Worm (Caenorhabditis elegans) whole organism, L4 larva: ENCODE results near the gene rgs-5.

Source experiments
- F44E2.7 ChIP-seq: fragments of 200-800 bp; sonication (Bioruptor generic); IDR thresholded peaks from 2 replicates; pipeline ENCODE4 v2.1.2; 2022; ENCODE audit warnings: missing genetic modification characterization, missing compliant biosample characterization
- Y48G9A.11 ChIP-seq: fragments of 200-800 bp; sonication (Bioruptor generic); IDR thresholded peaks from 2 replicates; pipeline ENCODE4 v1.3.6; 2022; ENCODE audit warnings: missing genetic modification reagents, missing genetic modification characterization, missing compliant biosample characterization
- Y75B8A.6 ChIP-seq: fragments of 200-800 bp; sonication (Bioruptor generic); IDR thresholded peaks from 2 replicates; pipeline ENCODE4 v1.3.6; 2022; ENCODE audit warnings: missing genetic modification reagents, missing genetic modification characterization, missing compliant biosample characterization
- ama-1 ChIP-seq: fragments of 150-350 bp; optimal IDR thresholded peaks from 2 replicates; lab custom pipeline; 2014; ENCODE audit warnings: inconsistent platforms, mixed read lengths
- arid-1 ChIP-seq: fragments of 200-800 bp; sonication (Bioruptor generic); conservative IDR thresholded peaks from 2 replicates; pipeline ENCODE4 v1.3.6; 2022; ENCODE audit warnings: missing genetic modification reagents, missing genetic modification characterization, missing compliant biosample characterization
- ceh-44 ChIP-seq: fragments of 200-800 bp; sonication (Bioruptor generic); IDR thresholded peaks from 2 replicates; pipeline ENCODE4 v1.3.6; 2022; ENCODE audit warnings: missing genetic modification reagents, missing genetic modification characterization, missing compliant biosample characterization
- ceh-82 ChIP-seq: sonication (generic microtip); optimal IDR thresholded peaks from 2 replicates; lab custom pipeline; 2017; ENCODE audit warnings: missing biosample characterization, missing genetic modification characterization
- cey-2 ChIP-seq: sonication (generic microtip); optimal IDR thresholded peaks from 3 replicates; lab custom pipeline; 2017; ENCODE audit warnings: missing genetic modification characterization, mild to moderate bottlenecking, missing compliant biosample characterization, antibody characterized with exemption, borderline replicate concordance; ENCODE audit not compliant: insufficient read depth
- ctbp-1 ChIP-seq: fragments of 200-800 bp; sonication (Bioruptor generic); IDR thresholded peaks from 2 replicates; pipeline ENCODE4 v1.3.6; 2022; ENCODE audit warnings: missing genetic modification reagents, missing genetic modification characterization, missing compliant biosample characterization
- daf-12 ChIP-seq: fragments of 150-350 bp; optimal IDR thresholded peaks from 2 replicates; lab custom pipeline; 2014; ENCODE audit warnings: missing biosample characterization, missing genetic modification reagents, missing genetic modification characterization
- daf-16 ChIP-seq, 3 experiments: sonication (generic microtip); optimal IDR thresholded peaks; 2 replicates each; lab custom pipeline; 2016 to 2017; ENCODE audit warnings: missing genetic modification characterization in 3 of 3, missing genetic modification reagents in 3 of 3, mild to moderate bottlenecking in 2 of 3, missing compliant biosample characterization in 2 of 3, missing biosample characterization in 1 of 3, moderate library complexity in 1 of 3
- daf-8 ChIP-seq: fragments of 200-800 bp; sonication (Bioruptor generic); IDR thresholded peaks from 2 replicates; pipeline ENCODE4 v1.3.6; 2022; ENCODE audit warnings: missing genetic modification characterization, missing compliant biosample characterization
- fkh-10 ChIP-seq: fragments of 150-350 bp; optimal IDR thresholded peaks from 2 replicates; lab custom pipeline; 2014; ENCODE audit warnings: missing biosample characterization, missing genetic modification reagents, missing genetic modification characterization
- fos-1 ChIP-seq: fragments of 150-350 bp; optimal IDR thresholded peaks from 2 replicates; lab custom pipeline; 2014; ENCODE audit warnings: missing biosample characterization, missing genetic modification characterization
- gei-8 ChIP-seq: fragments of 200-800 bp; sonication (Bioruptor generic); optimal IDR thresholded peaks from 2 replicates; lab custom pipeline; 2018; ENCODE audit warnings: mild to moderate bottlenecking, missing genetic modification characterization, missing compliant biosample characterization
- hlh-11 ChIP-seq: fragments of 200-800 bp; sonication (Bioruptor generic); optimal IDR thresholded peaks from 2 replicates; lab custom pipeline; 2018; ENCODE audit warnings: mild to moderate bottlenecking, missing genetic modification characterization, missing compliant biosample characterization
- hlh-30 ChIP-seq: sonication (generic microtip); optimal IDR thresholded peaks from 2 replicates; lab custom pipeline; 2017; ENCODE audit warnings: antibody characterized with exemption, mild to moderate bottlenecking, missing genetic modification characterization, missing compliant biosample characterization; ENCODE audit not compliant: insufficient read depth
- lin-1 ChIP-seq: fragments of 200-800 bp; sonication (Bioruptor generic); IDR thresholded peaks from 2 replicates; pipeline ENCODE4 v1.3.6; 2022; ENCODE audit warnings: missing genetic modification reagents, missing genetic modification characterization, missing compliant biosample characterization
- lin-29 ChIP-seq: fragments of 200-800 bp; sonication (Bioruptor generic); IDR thresholded peaks from 2 replicates; pipeline ENCODE4 v1.3.6; 2022; ENCODE audit warnings: missing genetic modification reagents, missing genetic modification characterization, missing compliant biosample characterization
- lin-38 ChIP-seq: fragments of 200-800 bp; sonication (Bioruptor generic); IDR thresholded peaks from 2 replicates; pipeline ENCODE4 v1.3.6; 2022; ENCODE audit warnings: missing genetic modification reagents, missing genetic modification characterization, missing compliant biosample characterization
- madf-5 ChIP-seq, 2 experiments: fragments of 200-800 bp; sonication (Bioruptor generic); IDR thresholded peaks; 2 replicates each; pipeline ENCODE4 v1.3.6; 2022; ENCODE audit warnings: missing compliant biosample characterization in 2 of 2, missing genetic modification characterization in 2 of 2
- madf-9 ChIP-seq: fragments of 200-800 bp; sonication (Bioruptor generic); conservative IDR thresholded peaks from 2 replicates; pipeline ENCODE4 v1.3.6; 2022; ENCODE audit warnings: missing genetic modification reagents, missing genetic modification characterization, missing compliant biosample characterization
- mep-1 ChIP-seq: fragments of 150-350 bp; sonication (generic microtip); optimal IDR thresholded peaks from 3 replicates; lab custom pipeline; 2014; ENCODE audit warnings: missing biosample characterization, missing genetic modification characterization
- nhr-11 ChIP-seq: fragments of 150-350 bp; optimal IDR thresholded peaks from 2 replicates; lab custom pipeline; 2014; ENCODE audit warnings: missing biosample characterization, missing genetic modification characterization
- nhr-111 ChIP-seq: fragments of 200-800 bp; sonication (Bioruptor generic); optimal IDR thresholded peaks from 2 replicates; lab custom pipeline; 2018; ENCODE audit warnings: mild to moderate bottlenecking, missing genetic modification characterization, missing compliant biosample characterization
- php-3 ChIP-seq: fragments of 200-800 bp; sonication (Bioruptor generic); IDR thresholded peaks from 2 replicates; pipeline ENCODE4 v1.3.6; 2022; ENCODE audit warnings: missing genetic modification reagents, missing genetic modification characterization, missing compliant biosample characterization
- rbr-2 ChIP-seq: sonication (generic microtip); optimal IDR thresholded peaks from 2 replicates; lab custom pipeline; 2016; ENCODE audit warnings: missing genotype, missing genetic modification characterization, missing compliant biosample characterization
- saeg-2 ChIP-seq: fragments of 200-800 bp; sonication (Bioruptor generic); IDR thresholded peaks from 2 replicates; pipeline ENCODE4 v1.3.6; 2022; ENCODE audit warnings: missing genetic modification reagents, missing genetic modification characterization, missing compliant biosample characterization
- set-16 ChIP-seq: fragments of 200-800 bp; sonication (Bioruptor generic); IDR thresholded peaks from 2 replicates; pipeline ENCODE4 v1.3.6; 2022; ENCODE audit warnings: missing genetic modification reagents, missing genetic modification characterization, missing compliant biosample characterization
- snpc-4 ChIP-seq: fragments of 150-350 bp; optimal IDR thresholded peaks from 2 replicates; lab custom pipeline; 2014; ENCODE audit warnings: missing biosample characterization, missing genetic modification characterization
- spr-1 ChIP-seq: sonication (generic microtip); optimal IDR thresholded peaks from 2 replicates; lab custom pipeline; 2016; ENCODE audit warnings: mild to moderate bottlenecking, missing genetic modification characterization, missing compliant biosample characterization
- spr-3 ChIP-seq: fragments of 200-800 bp; sonication (Bioruptor generic); optimal IDR thresholded peaks from 2 replicates; lab custom pipeline; 2018; ENCODE audit warnings: mild to moderate bottlenecking, missing genetic modification characterization, missing compliant biosample characterization
- tag-97 ChIP-seq: fragments of 200-800 bp; sonication (Bioruptor generic); IDR thresholded peaks from 2 replicates; pipeline ENCODE4 v1.3.6; 2022; ENCODE audit warnings: missing genetic modification characterization, missing compliant biosample characterization
- unc-130 ChIP-seq: sonication (generic microtip); optimal IDR thresholded peaks from 2 replicates; lab custom pipeline; 2016; ENCODE audit warnings: missing genetic modification reagents, missing genetic modification characterization, missing compliant biosample characterization
- unc-39 ChIP-seq: sonication (generic microtip); optimal IDR thresholded peaks from 2 replicates; lab custom pipeline; 2017; ENCODE audit warnings: missing biosample characterization, missing genetic modification characterization
- vab-7 ChIP-seq: fragments of 200-800 bp; sonication (Bioruptor generic); IDR thresholded peaks from 2 replicates; pipeline ENCODE4 v1.3.6; 2022; ENCODE audit warnings: missing genetic modification reagents, missing genetic modification characterization, missing compliant biosample characterization
- zag-1 ChIP-seq: fragments of 150-350 bp; optimal IDR thresholded peaks from 2 replicates; lab custom pipeline; 2014; ENCODE audit warnings: missing biosample characterization, missing genetic modification characterization
- zfp-2 ChIP-seq: sonication (generic microtip); optimal IDR thresholded peaks from 2 replicates; lab custom pipeline; 2016; ENCODE audit warnings: mild to moderate bottlenecking, missing genetic modification characterization, missing compliant biosample characterization
- zip-2 ChIP-seq: fragments of 150-350 bp; optimal IDR thresholded peaks from 2 replicates; lab custom pipeline; 2014; ENCODE audit warnings: missing biosample characterization, missing genetic modification characterization
- ztf-11 ChIP-seq: fragments of 150-350 bp; optimal IDR thresholded peaks from 2 replicates; lab custom pipeline; 2014; ENCODE audit warnings: missing biosample characterization, missing genetic modification characterization

rgs-5 gene

DNA sequence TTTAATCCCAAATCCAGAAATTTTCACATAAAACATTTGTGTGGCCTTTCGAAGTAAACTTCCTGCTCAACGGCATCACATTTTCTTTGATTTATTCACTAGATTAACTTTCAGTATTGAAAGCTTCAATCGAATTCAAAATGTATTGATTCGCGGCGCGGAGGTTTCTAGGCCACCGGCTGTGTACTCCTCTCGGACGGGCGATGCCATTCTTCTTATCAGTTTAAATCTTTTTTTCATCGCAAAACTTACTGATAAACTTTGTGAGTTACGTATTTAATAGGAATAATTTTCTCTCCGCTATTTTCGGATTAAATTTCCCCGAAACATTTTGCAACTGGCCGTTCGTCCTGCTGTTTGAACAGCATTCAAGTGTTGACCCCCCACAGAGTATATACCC lies 23.5 kb downstream of the rgs-5 start (continued):
- peak; percentile 72 for TF ChIP-seq unc-130 (GFP tag; lab: Kevin White, UChicago)
- peak; percentile 56; the same call in 1 of the 2 replicates for TF ChIP-seq arid-1 (GFP tag; lab: Robert Waterston, UW)
- TF ChIP-seq lin-29 (GFP tag; lab: Robert Waterston, UW): no peak
- TF ChIP-seq set-16: no peak
- no peak for TF ChIP-seq Y75B8A.6 (GFP tag; lab: Robert Waterston, UW)
- peak in 1 of 2 experiments; percentile 36 for TF ChIP-seq daf-16 (GFP tag; optimal IDR thresholded peaks at IDR 0.05; lab: Kevin White, UChicago)
- TF ChIP-seq daf-16 (tag; optimal IDR thresholded peaks at IDR 0.05; lab: Kevin White, UChicago): peak; percentile 49
- no peak for TF ChIP-seq nhr-11 (tag; lab: Kevin White, UChicago)
- 0 out of 2 replicates have a peak, but pooled peaks have one; percentile 32 for TF ChIP-seq lin-1 (GFP tag; lab: Robert Waterston, UW)
- TF ChIP-seq saeg-2: no peak
- TF ChIP-seq ztf-11: no peak
- TF ChIP-seq F44E2.7 (GFP tag; lab: Robert Waterston, UW): no peak
- TF ChIP-seq zag-1 (tag; lab: Kevin White, UChicago): no peak
- TF ChIP-seq ceh-82 (tag; lab: Kevin White, UChicago): no peak
- TF ChIP-seq cey-2 (tag; lab: Kevin White, UChicago): no peak
- TF ChIP-seq hlh-11 (tag; lab: Kevin White, UChicago): peak; percentile 61
- TF ChIP-seq spr-3 (GFP tag; lab: Kevin White, UChicago): no peak
- no peak for TF ChIP-seq daf-12
- peak; percentile 52 for TF ChIP-seq madf-9
- no peak for TF ChIP-seq snpc-4
- no peak for TF ChIP-seq zip-2
- TF ChIP-seq ctbp-1 (GFP tag; lab: Robert Waterston, UW): no peak
- no peak for TF ChIP-seq fkh-10 (GFP tag; lab: Kevin White, UChicago)
- no peak for TF ChIP-seq daf-8 (GFP tag; lab: Robert Waterston, UW)
- no peak for TF ChIP-seq spr-1
- no peak for TF ChIP-seq tag-97 (GFP tag; lab: Robert Waterston, UW)
- TF ChIP-seq nhr-111 (GFP tag; lab: Kevin White, UChicago): no peak
- peak; percentile 58 for TF ChIP-seq mep-1 (tag; lab: Kevin White, UChicago)
- TF ChIP-seq zfp-2: no peak
- peak; percentile 36; the same call in 1 of the 2 replicates for TF ChIP-seq Y48G9A.11 (GFP tag; lab: Robert Waterston, UW)
- TF ChIP-seq php-3: no peak

DNA sequence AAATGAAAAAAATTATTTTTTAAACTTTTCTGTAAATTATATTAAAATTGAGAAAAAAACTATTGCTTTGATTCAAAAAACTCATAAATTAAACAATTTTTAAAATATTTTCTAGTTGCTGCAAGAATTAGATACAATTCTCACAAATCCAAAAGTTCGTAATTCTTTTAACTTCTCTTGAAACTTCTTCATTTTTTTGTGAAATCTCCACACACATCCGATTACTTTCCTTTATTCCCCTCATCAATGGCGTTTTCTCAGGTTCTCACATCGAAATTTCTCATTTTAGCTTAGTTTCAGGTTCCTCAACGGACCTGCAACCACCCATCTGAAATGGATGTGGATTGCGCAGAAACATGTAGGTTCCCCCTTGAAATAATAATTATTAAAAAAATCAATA lies 24.2 kb downstream of the rgs-5 start, which contains the start of gene wrm-1:
Gene wrm-1, plus strand, starts transcription at position 301 of the 400 bp plus-strand sequence.
- TF ChIP-seq ceh-44 (GFP tag; lab: Robert Waterston, UW) (no peak), vab-7 (no peak), rbr-2 (tag; lab: Kevin White, UChicago) (no peak), hlh-30 (tag; lab: Kevin White, UChicago) (no peak), ama-1 (lab: Kevin White, UChicago) (no peak), lin-38 (GFP tag; lab: Robert Waterston, UW) (no peak), unc-39 (tag; lab: Kevin White, UChicago) (no peak), fos-1 (tag; lab: Kevin White, UChicago) (no peak), spr-1 (no peak), daf-16 (GFP tag; optimal IDR thresholded peaks at IDR 0.05; lab: Kevin White, UChicago) (no peak), daf-16 (tag; optimal IDR thresholded peaks at IDR 0.05; lab: Kevin White, UChicago) (no peak), ctbp-1 (GFP tag; lab: Robert Waterston, UW) (no peak), set-16 (no peak), gei-8 (GFP tag; lab: Kevin White, UChicago) (no peak), ceh-82 (tag; lab: Kevin White, UChicago) (no peak), madf-5 (GFP tag; IDR thresholded peaks at IDR 0.05; lab: Robert Waterston, UW) (no peak)
